Worm (Caenorhabditis elegans) whole organism, L1 larva: ENCODE data around the gene pha-4.

ENCODE experiments used
- C04F5.9 ChIP-seq: sonication (generic microtip); optimal IDR thresholded peaks from 2 replicates; lab custom pipeline; 2016; ENCODE audit warnings: missing genetic modification characterization, missing compliant biosample characterization
- C34B4.2 ChIP-seq: sonication (generic microtip); optimal IDR thresholded peaks from 2 replicates; lab custom pipeline; 2017; ENCODE audit warnings: mild to moderate bottlenecking, missing genetic modification characterization, missing compliant biosample characterization
- aha-1 ChIP-seq: fragments of 150-350 bp; optimal IDR thresholded peaks from 2 replicates; lab custom pipeline; 2014; ENCODE audit warnings: missing biosample characterization, missing genetic modification characterization
- alr-1 ChIP-seq: fragments of 200-800 bp; sonication (Bioruptor generic); optimal IDR thresholded peaks from 2 replicates; lab custom pipeline; 2018; ENCODE audit warnings: borderline replicate concordance, mild to moderate bottlenecking, missing genetic modification characterization, missing compliant biosample characterization
- aly-2 ChIP-seq: fragments of 150-350 bp; optimal IDR thresholded peaks from 2 replicates; lab custom pipeline; 2014; ENCODE audit warnings: missing biosample characterization, missing genetic modification characterization
- ama-1 ChIP-seq: fragments of 150-350 bp; optimal IDR thresholded peaks from 2 replicates; lab custom pipeline; 2014
- blmp-1 ChIP-seq: fragments of 150-350 bp; optimal IDR thresholded peaks from 2 replicates; lab custom pipeline; 2014; ENCODE audit warnings: missing biosample characterization, missing genetic modification characterization
- ceh-63 ChIP-seq: fragments of 200-800 bp; sonication (Bioruptor generic); optimal IDR thresholded peaks from 2 replicates; lab custom pipeline; 2018; ENCODE audit warnings: mild to moderate bottlenecking, missing genetic modification characterization, missing compliant biosample characterization
- ces-1 ChIP-seq: fragments of 150-350 bp; optimal IDR thresholded peaks from 2 replicates; lab custom pipeline; 2014; ENCODE audit warnings: missing biosample characterization, missing genetic modification reagents, missing genetic modification characterization
- efl-1 ChIP-seq, 4 experiments: fragments of 150-350 bp; optimal IDR thresholded peaks in 3 of 4; peaks in 1 of 4; 1 replicate in 1 of 4; 2 replicates in 3 of 4; lab custom pipeline; 2014; ENCODE audit warnings: missing biosample characterization in 2 of 4, missing genetic modification characterization in 2 of 4, missing genetic modification reagents in 2 of 4
- efl-3 ChIP-seq: fragments of 200-800 bp; sonication (Bioruptor generic); optimal IDR thresholded peaks from 2 replicates; lab custom pipeline; 2018; ENCODE audit warnings: mild to moderate bottlenecking, missing genetic modification characterization, missing compliant biosample characterization
- egl-13 ChIP-seq: sonication (generic microtip); optimal IDR thresholded peaks from 2 replicates; lab custom pipeline; 2016; ENCODE audit warnings: missing genotype, missing genetic modification reagents, missing genetic modification characterization, missing compliant biosample characterization
- elt-2 ChIP-seq: sonication (generic microtip); optimal IDR thresholded peaks from 2 replicates; lab custom pipeline; 2016; ENCODE audit warnings: missing genetic modification characterization, mild to moderate bottlenecking, inconsistent platforms, missing compliant biosample characterization, missing genetic modification reagents
- fkh-10 ChIP-seq: sonication (generic microtip); optimal IDR thresholded peaks from 2 replicates; lab custom pipeline; 2017; ENCODE audit warnings: missing biosample characterization, missing genetic modification reagents, missing genetic modification characterization
- fkh-4 ChIP-seq: sonication (generic microtip); optimal IDR thresholded peaks from 2 replicates; lab custom pipeline; 2016; ENCODE audit warnings: missing compliant biosample characterization, missing genetic modification characterization, borderline replicate concordance
- fkh-8 ChIP-seq: sonication (generic microtip); optimal IDR thresholded peaks from 2 replicates; lab custom pipeline; 2016; ENCODE audit warnings: mild to moderate bottlenecking, missing genetic modification characterization, missing compliant biosample characterization
- fos-1 ChIP-seq: fragments of 150-350 bp; optimal IDR thresholded peaks from 2 replicates; lab custom pipeline; 2014; ENCODE audit warnings: missing biosample characterization, missing genetic modification characterization
- grh-1 ChIP-seq: fragments of 200-800 bp; sonication (Bioruptor generic); IDR thresholded peaks from 2 replicates; pipeline ENCODE4 v1.3.6; 2022; ENCODE audit warnings: missing genetic modification reagents, missing genetic modification characterization, missing compliant biosample characterization
- hlh-4 ChIP-seq: sonication (generic microtip); optimal IDR thresholded peaks from 2 replicates; lab custom pipeline; 2016; ENCODE audit warnings: mild to moderate bottlenecking, missing genetic modification characterization, missing compliant biosample characterization
- isw-1 ChIP-seq: fragments of 200-800 bp; sonication (Bioruptor generic); IDR thresholded peaks from 2 replicates; pipeline ENCODE4 v1.3.6; 2022; ENCODE audit warnings: missing genetic modification characterization, missing compliant biosample characterization
- lin-13 ChIP-seq: fragments of 150-350 bp; optimal IDR thresholded peaks from 2 replicates; lab custom pipeline; 2014; ENCODE audit warnings: missing biosample characterization, missing genetic modification reagents, missing genetic modification characterization
- lin-14 ChIP-seq: fragments of 200-800 bp; sonication (Bioruptor generic); optimal IDR thresholded peaks from 2 replicates; lab custom pipeline; 2018; ENCODE audit warnings: mild to moderate bottlenecking, missing genetic modification characterization, moderate library complexity, missing compliant biosample characterization
- lin-35 ChIP-seq, 2 experiments: fragments of 150-350 bp; optimal IDR thresholded peaks; 2 replicates each; lab custom pipeline; 2014; ENCODE audit warnings: missing biosample characterization in 2 of 2, missing genetic modification characterization in 2 of 2, missing genetic modification reagents in 2 of 2
- lin-39 ChIP-seq: fragments of 150-350 bp; optimal IDR thresholded peaks from 2 replicates; lab custom pipeline; 2014; ENCODE audit warnings: missing biosample characterization, missing genetic modification reagents, missing genetic modification characterization
- lir-3 ChIP-seq: sonication (generic microtip); optimal IDR thresholded peaks from 2 replicates; lab custom pipeline; 2016; ENCODE audit warnings: mild to moderate bottlenecking, missing genetic modification characterization, moderate library complexity, missing compliant biosample characterization; ENCODE audit not compliant: poor library complexity
- lsy-2 ChIP-seq, 2 experiments: fragments of 150-350 bp; optimal IDR thresholded peaks; 2 replicates each; lab custom pipeline; 2014; ENCODE audit warnings: missing biosample characterization in 2 of 2, missing genetic modification characterization in 2 of 2
- mdl-1 ChIP-seq, 2 experiments: fragments of 150-350 bp; optimal IDR thresholded peaks; 2 replicates each; lab custom pipeline; 2014 to 2017; ENCODE audit warnings: missing biosample characterization in 2 of 2, missing genetic modification characterization in 2 of 2, inconsistent platforms in 1 of 2
- nhr-11 ChIP-seq: fragments of 150-350 bp; optimal IDR thresholded peaks from 2 replicates; lab custom pipeline; 2014; ENCODE audit warnings: missing biosample characterization, missing genetic modification characterization
- nhr-20 ChIP-seq: sonication (generic microtip); optimal IDR thresholded peaks from 2 replicates; lab custom pipeline; 2016; ENCODE audit warnings: mild to moderate bottlenecking, missing genetic modification characterization, missing compliant biosample characterization
- nhr-237 ChIP-seq: fragments of 150-350 bp; optimal IDR thresholded peaks from 2 replicates; lab custom pipeline; 2014; ENCODE audit warnings: missing biosample characterization, missing genetic modification characterization
- nhr-28 ChIP-seq: fragments of 150-350 bp; optimal IDR thresholded peaks from 2 replicates; lab custom pipeline; 2014; ENCODE audit warnings: missing biosample characterization, missing genetic modification characterization
- nhr-47 ChIP-seq: sonication (generic microtip); optimal IDR thresholded peaks from 2 replicates; lab custom pipeline; 2016; ENCODE audit warnings: mild to moderate bottlenecking, missing genetic modification characterization, moderate library complexity, missing compliant biosample characterization
- nhr-77 ChIP-seq: fragments of 150-350 bp; optimal IDR thresholded peaks from 2 replicates; lab custom pipeline; 2014; ENCODE audit warnings: missing biosample characterization, missing genetic modification characterization
- nhr-90 ChIP-seq: sonication (generic microtip); optimal IDR thresholded peaks from 2 replicates; lab custom pipeline; 2016; ENCODE audit warnings: mild to moderate bottlenecking, missing genetic modification characterization, missing compliant biosample characterization; ENCODE audit not compliant: poor library complexity
- pqm-1 ChIP-seq: sonication (generic microtip); optimal IDR thresholded peaks from 3 replicates; lab custom pipeline; 2017; ENCODE audit warnings: missing biosample characterization, missing genetic modification characterization
- rnt-1 ChIP-seq: sonication (generic microtip); optimal IDR thresholded peaks from 2 replicates; lab custom pipeline; 2016; ENCODE audit warnings: mild to moderate bottlenecking, missing genetic modification characterization, moderate library complexity, missing compliant biosample characterization
- skn-1 ChIP-seq: fragments of 150-350 bp; optimal IDR thresholded peaks from 2 replicates; lab custom pipeline; 2014; ENCODE audit warnings: missing biosample characterization, missing genetic modification characterization
- snu-23 ChIP-seq: sonication (generic microtip); optimal IDR thresholded peaks from 2 replicates; lab custom pipeline; 2016; ENCODE audit warnings: missing genetic modification characterization, missing compliant biosample characterization
- sox-4 ChIP-seq: sonication (generic microtip); optimal IDR thresholded peaks from 2 replicates; lab custom pipeline; 2016; ENCODE audit warnings: missing genetic modification characterization, missing compliant biosample characterization
- sptf-1 ChIP-seq: fragments of 150-350 bp; optimal IDR thresholded peaks from 2 replicates; lab custom pipeline; 2014; ENCODE audit warnings: missing biosample characterization, missing genetic modification characterization
- unc-62 ChIP-seq: fragments of 150-350 bp; optimal IDR thresholded peaks from 2 replicates; lab custom pipeline; 2014; ENCODE audit warnings: missing biosample characterization, missing genetic modification reagents, missing genetic modification characterization
- unc-98 ChIP-seq: fragments of 200-800 bp; sonication (Bioruptor generic); IDR thresholded peaks from 2 replicates; pipeline ENCODE4 v1.3.6; 2022; ENCODE audit warnings: missing genetic modification characterization, missing compliant biosample characterization
- vab-15 ChIP-seq: sonication (generic microtip); optimal IDR thresholded peaks from 2 replicates; lab custom pipeline; 2017; ENCODE audit warnings: missing genotype, mild to moderate bottlenecking, missing genetic modification characterization, missing compliant biosample characterization
- xbp-1 ChIP-seq: sonication (generic microtip); optimal IDR thresholded peaks from 2 replicates; lab custom pipeline; 2016; ENCODE audit warnings: missing genetic modification characterization, missing compliant biosample characterization
- zag-1 ChIP-seq: fragments of 150-350 bp; optimal IDR thresholded peaks from 2 replicates; lab custom pipeline; 2014; ENCODE audit warnings: missing biosample characterization, missing genetic modification characterization
- ztf-11 ChIP-seq, 2 experiments: sonication (generic microtip); optimal IDR thresholded peaks; 2 replicates each; lab custom pipeline; 2016 to 2017; ENCODE audit warnings: missing genetic modification characterization in 2 of 2, missing biosample characterization in 1 of 2, missing compliant biosample characterization in 1 of 2
- ztf-4 ChIP-seq: fragments of 150-350 bp; optimal IDR thresholded peaks from 2 replicates; lab custom pipeline; 2014; ENCODE audit warnings: missing biosample characterization, missing genetic modification characterization

Gene pha-4

ce11 chrV:20782188-20782587 is 29.3 kb downstream of the pha-4 start (continued):
- TF ChIP-seq alr-1 (tag; lab: Kevin White, UChicago) (no peak), lir-3 (tag; lab: Kevin White, UChicago) (no peak), lin-35 (GFP tag; optimal IDR thresholded peaks at IDR 0.05; lab: Kevin White, UChicago) (peak in 1 of 2 experiments; percentile 33), skn-1 (tag; lab: Kevin White, UChicago) (peak; percentile 27), sptf-1 (tag; lab: Kevin White, UChicago) (no peak), xbp-1 (tag; lab: Kevin White, UChicago) (peak; percentile 34), isw-1 (peak; percentile 30), sox-4 (tag; lab: Kevin White, UChicago) (peak; percentile 0)
- TF ChIP-seq, all 84 proteins: peak for 34

ce11 chrV:20783642-20784041 is 30.8 kb downstream of the pha-4 start:
- TF ChIP-seq nhr-237, result no peak
- TF ChIP-seq efl-1 (optimal IDR thresholded peaks at IDR 0.05; lab: Kevin White, UChicago), result no peak
- peak in 1 of 2 experiments; percentile 30 for TF ChIP-seq efl-1 (GFP tag; optimal IDR thresholded peaks at IDR 0.05 in 1 of 2; lab: Kevin White, UChicago)

ce11 chrV:20785050-20785847 is 32.4 kb downstream of the pha-4 start:
- no peak for TF ChIP-seq xbp-1 (tag; lab: Kevin White, UChicago)
- TF ChIP-seq nhr-77 (tag; lab: Kevin White, UChicago), result no peak
- no peak for TF ChIP-seq nhr-20 (tag; lab: Kevin White, UChicago)
- no peak for TF ChIP-seq blmp-1 (tag; lab: Kevin White, UChicago)
- no peak for TF ChIP-seq nhr-90 (tag; lab: Kevin White, UChicago)
- no peak for TF ChIP-seq fos-1
- no peak for TF ChIP-seq hlh-4
- TF ChIP-seq ceh-63 (GFP tag; lab: Kevin White, UChicago), result no peak
- TF ChIP-seq C04F5.9 (tag; lab: Kevin White, UChicago), result no peak
- no peak for TF ChIP-seq fkh-10
- peak; percentile 9 for TF ChIP-seq nhr-47 (tag; lab: Kevin White, UChicago)
- no peak for TF ChIP-seq sox-4 (tag; lab: Kevin White, UChicago)
- TF ChIP-seq lin-13, result no peak
- no peak for TF ChIP-seq fkh-4 (tag; lab: Kevin White, UChicago)
- TF ChIP-seq fkh-8 (tag; lab: Kevin White, UChicago), result no peak
- no peak for TF ChIP-seq nhr-28 (tag; lab: Kevin White, UChicago)
- no peak for TF ChIP-seq elt-2 (tag; lab: Kevin White, UChicago)
- no peak for TF ChIP-seq rnt-1
- peak; percentile 39 for TF ChIP-seq egl-13 (tag; lab: Kevin White, UChicago)
- TF ChIP-seq lin-39 (tag; lab: Kevin White, UChicago), result peak; percentile 46
- no peak for TF ChIP-seq pqm-1 (tag; lab: Kevin White, UChicago)
- no peak for TF ChIP-seq grh-1 (GFP tag; lab: Robert Waterston, UW)
- no peak for TF ChIP-seq ztf-11 (tag; optimal IDR thresholded peaks at IDR 0.05; lab: Kevin White, UChicago)
- peak; percentile 12 for TF ChIP-seq lin-14 (GFP tag; lab: Kevin White, UChicago)
- peak; percentile 66 for TF ChIP-seq ama-1
- TF ChIP-seq unc-98, result no peak
- TF ChIP-seq nhr-11, result no peak
- no peak for TF ChIP-seq vab-15 (tag; lab: Kevin White, UChicago)
- no peak for TF ChIP-seq efl-3
- no peak for TF ChIP-seq snu-23 (GFP tag; lab: Kevin White, UChicago)
- TF ChIP-seq C34B4.2 (tag; lab: Kevin White, UChicago), result no peak
- no peak for TF ChIP-seq aha-1 (tag; lab: Kevin White, UChicago)
- TF ChIP-seq mdl-1 (tag; optimal IDR thresholded peaks at IDR 0.05; lab: Kevin White, UChicago), result no peak
- no peak for TF ChIP-seq zag-1 (tag; lab: Kevin White, UChicago)
- TF ChIP-seq ces-1 (GFP tag; lab: Kevin White, UChicago), result no peak
- TF ChIP-seq lsy-2 (tag; optimal IDR thresholded peaks at IDR 0.05; lab: Kevin White, UChicago), result no peak
- TF ChIP-seq aly-2 (tag; lab: Kevin White, UChicago), result no peak
- TF ChIP-seq ztf-4 (tag; lab: Kevin White, UChicago), result peak; percentile 37
- no peak for TF ChIP-seq unc-62 (GFP tag; lab: Kevin White, UChicago)
- no peak for TF ChIP-seq alr-1 (tag; lab: Kevin White, UChicago)
